Fruit fly (Drosophila melanogaster) whole organism, larva: ENCODE measurements around the gene CG7573.

Experiments
- noc ChIP-seq: fragments of 200-800 bp; sonication (Bioruptor generic); optimal IDR thresholded peaks from 3 replicates; lab custom pipeline; 2019; ENCODE audit warnings: missing biosample characterization, mild to moderate bottlenecking, missing genetic modification characterization, moderate library complexity

CG7573 gene

dm6 chr3L:11311447-11311846 is at the start of gene CG7573:
CG7573 (plus strand) TSS chr3L:11311747.
- TF ChIP-seq noc: no peak

- TF ChIP-seq noc: no peak
These were observed 49.4 kb upstream of the CG7573 start for dm6 chr3L:11262159-11262558.

dm6 chr3L:11263985-11264384 is 47.6 kb upstream of the CG7573 start:
- TF ChIP-seq noc: no peak

dm6 chr3L:11272243-11273012 is 39.1 kb upstream of the CG7573 start:
- TF ChIP-seq noc: no peak

dm6 chr3L:11273013-11273343 is 38.6 kb upstream of the CG7573 start:
- TF ChIP-seq noc: peak; percentile 14

- TF ChIP-seq noc: no peak
These were observed 38.0 kb upstream of the CG7573 start for dm6 chr3L:11273444-11274141.

dm6 chr3L:11274142-11274672 is 37.3 kb upstream of the CG7573 start:
- peak; percentile 18 for TF ChIP-seq noc

- TF ChIP-seq noc: no peak
These were observed 35.5 kb upstream of the CG7573 start for dm6 chr3L:11276020-11276419.

- peak; percentile 32 for TF ChIP-seq noc
These were observed 32.9 kb upstream of the CG7573 start for dm6 chr3L:11278448-11279320.

- no peak for TF ChIP-seq noc
These were observed 32.2 kb upstream of the CG7573 start for dm6 chr3L:11279321-11279827.

- no peak for TF ChIP-seq noc
These were observed 30.9 kb upstream of the CG7573 start for dm6 chr3L:11280574-11281135.

dm6 chr3L:11284091-11285023 is 27.2 kb upstream of the CG7573 start:
- peak; percentile 23 for TF ChIP-seq noc

dm6 chr3L:11285066-11285465 is 26.5 kb upstream of the CG7573 start:
- TF ChIP-seq noc: no peak

dm6 chr3L:11285572-11286276 is 25.8 kb upstream of the CG7573 start:
- TF ChIP-seq noc: peak; percentile 13

- TF ChIP-seq noc: no peak
These were observed 24.9 kb upstream of the CG7573 start for dm6 chr3L:11286603-11287011.
